Fruit fly (Drosophila melanogaster) whole organism, prepupa: Measurements from ENCODE around the gene glu.

Source experiments
- Blimp-1 ChIP-seq: fragments of 200-800 bp; sonication (Bioruptor generic); optimal IDR thresholded peaks from 3 replicates; lab custom pipeline; 2017; ENCODE audit warnings: missing biosample characterization, missing genetic modification characterization, mild to moderate bottlenecking, moderate library complexity, missing genetic modification reagents
- CG10669 ChIP-seq: fragments of 200-800 bp; sonication (Bioruptor generic); optimal IDR thresholded peaks from 3 replicates; lab custom pipeline; 2018; ENCODE audit warnings: missing biosample characterization, mild to moderate bottlenecking, missing genetic modification characterization, moderate library complexity
- CG11762 ChIP-seq: fragments of 200-800 bp; sonication (Bioruptor generic); optimal IDR thresholded peaks from 3 replicates; lab custom pipeline; 2016; ENCODE audit warnings: missing biosample characterization, missing genetic modification characterization; ENCODE audit not compliant: insufficient read depth
- CG11902 ChIP-seq: fragments of 200-800 bp; sonication (Bioruptor generic); optimal IDR thresholded peaks from 3 replicates; lab custom pipeline; 2016; ENCODE audit warnings: missing biosample characterization, missing genetic modification characterization
- CG15336 ChIP-seq: fragments of 200-800 bp; sonication (Bioruptor generic); IDR thresholded peaks from 2 replicates; pipeline ENCODE4 v1.3.6; 2022; ENCODE audit warnings: missing biosample characterization, missing genetic modification characterization
- CG1621 ChIP-seq: fragments of 200-800 bp; sonication (Bioruptor generic); optimal IDR thresholded peaks from 3 replicates; lab custom pipeline; 2018; ENCODE audit warnings: missing biosample characterization, mild to moderate bottlenecking, missing genetic modification characterization
- CG3032 ChIP-seq: fragments of 200-800 bp; optimal IDR thresholded peaks from 2 replicates; lab custom pipeline; 2019; ENCODE audit warnings: missing biosample characterization, mild to moderate bottlenecking, missing genetic modification characterization, moderate library complexity
- CG31627 ChIP-seq: fragments of 200-800 bp; sonication (Bioruptor generic); optimal IDR thresholded peaks from 3 replicates; lab custom pipeline; 2016; ENCODE audit warnings: missing biosample characterization, missing genetic modification characterization
- CG32006 ChIP-seq: fragments of 200-800 bp; sonication (Bioruptor generic); optimal IDR thresholded peaks from 3 replicates; lab custom pipeline; 2017; ENCODE audit warnings: missing biosample characterization, mild to moderate bottlenecking, missing genetic modification characterization
- CG4318 ChIP-seq: fragments of 200-800 bp; sonication (Bioruptor generic); optimal IDR thresholded peaks from 3 replicates; lab custom pipeline; 2017; ENCODE audit warnings: missing biosample characterization, mild to moderate bottlenecking, missing genetic modification characterization
- CG6163 ChIP-seq: fragments of 200-800 bp; sonication (Bioruptor generic); IDR thresholded peaks from 3 replicates; pipeline ENCODE4 v1.3.6; 2022; ENCODE audit warnings: missing biosample characterization, missing genetic modification characterization
- CG6792 ChIP-seq: fragments of 200-800 bp; sonication (Bioruptor generic); optimal IDR thresholded peaks from 3 replicates; lab custom pipeline; 2016; ENCODE audit warnings: missing biosample characterization, missing genetic modification characterization
- CG6854 ChIP-seq: fragments of 200-800 bp; sonication (Bioruptor generic); optimal IDR thresholded peaks from 2 replicates; lab custom pipeline; 2017; ENCODE audit warnings: missing biosample characterization, mild to moderate bottlenecking, missing genetic modification characterization
- CG8319 ChIP-seq: fragments of 200-800 bp; sonication (Bioruptor generic); optimal IDR thresholded peaks from 3 replicates; lab custom pipeline; 2016; ENCODE audit warnings: missing biosample characterization, missing genetic modification characterization
- CG9139 ChIP-seq: fragments of 200-800 bp; sonication (Bioruptor generic); optimal IDR thresholded peaks from 3 replicates; lab custom pipeline; 2017; ENCODE audit warnings: missing biosample characterization, mild to moderate bottlenecking, missing genetic modification characterization
- Eip93F ChIP-seq: fragments of 200-800 bp; sonication (Bioruptor generic); optimal IDR thresholded peaks from 2 replicates; lab custom pipeline; 2016; ENCODE audit warnings: missing biosample characterization, mild to moderate bottlenecking, missing genetic modification characterization
- Ets21C ChIP-seq: fragments of 200-800 bp; sonication (Bioruptor generic); optimal IDR thresholded peaks from 3 replicates; lab custom pipeline; 2016; ENCODE audit warnings: missing biosample characterization, missing genetic modification characterization
- Gug ChIP-seq: fragments of 200-800 bp; sonication (Bioruptor generic); IDR thresholded peaks from 2 replicates; pipeline ENCODE4 v1.3.6; 2022; ENCODE audit warnings: missing biosample characterization, missing genetic modification characterization
- Hr38 ChIP-seq: sonication (Bioruptor generic); optimal IDR thresholded peaks from 2 replicates; lab custom pipeline; 2016; ENCODE audit warnings: missing biosample characterization, missing genetic modification characterization
- Hr39 ChIP-seq: fragments of 200-800 bp; sonication (Bioruptor generic); optimal IDR thresholded peaks from 2 replicates; lab custom pipeline; 2016; ENCODE audit warnings: missing biosample characterization, missing genetic modification characterization
- Hr4 ChIP-seq: fragments of 200-800 bp; sonication (Bioruptor generic); optimal IDR thresholded peaks from 3 replicates; lab custom pipeline; 2016; ENCODE audit warnings: missing biosample characterization, missing genetic modification characterization
- Met ChIP-seq: fragments of 200-800 bp; sonication (Bioruptor generic); optimal IDR thresholded peaks from 3 replicates; lab custom pipeline; 2016; ENCODE audit warnings: missing biosample characterization, missing genetic modification characterization
- Sox102F ChIP-seq: fragments of 200-800 bp; sonication (Bioruptor generic); optimal IDR thresholded peaks from 2 replicates; lab custom pipeline; 2016; ENCODE audit warnings: missing biosample characterization, mild to moderate bottlenecking, missing genetic modification characterization
- Sox15 ChIP-seq: fragments of 200-800 bp; sonication (Bioruptor generic); optimal IDR thresholded peaks from 3 replicates; lab custom pipeline; 2016; ENCODE audit warnings: missing biosample characterization, missing genetic modification characterization
- achi ChIP-seq: fragments of 200-800 bp; sonication (Bioruptor generic); optimal IDR thresholded peaks from 3 replicates; lab custom pipeline; 2016; ENCODE audit warnings: missing biosample characterization, missing genetic modification characterization
- cyc ChIP-seq: fragments of 200-800 bp; sonication (Bioruptor generic); optimal IDR thresholded peaks from 3 replicates; lab custom pipeline; 2016; ENCODE audit warnings: missing biosample characterization, missing genetic modification characterization
- dac ChIP-seq: fragments of 200-800 bp; sonication (Bioruptor generic); optimal IDR thresholded peaks from 2 replicates; lab custom pipeline; 2017; ENCODE audit warnings: missing biosample characterization, mild to moderate bottlenecking, missing genetic modification characterization
- eg ChIP-seq: fragments of 200-800 bp; sonication (Bioruptor generic); IDR thresholded peaks from 3 replicates; pipeline ENCODE4 v1.3.6; 2022; ENCODE audit warnings: missing biosample characterization, missing genetic modification characterization
- esn ChIP-seq: fragments of 200-800 bp; sonication (Bioruptor generic); optimal IDR thresholded peaks from 2 replicates; lab custom pipeline; 2016; ENCODE audit warnings: missing biosample characterization, mild to moderate bottlenecking, missing genetic modification characterization, moderate library complexity
- fd59A ChIP-seq: fragments of 200-800 bp; sonication (Bioruptor generic); optimal IDR thresholded peaks from 2 replicates; lab custom pipeline; 2017; ENCODE audit warnings: missing biosample characterization, mild to moderate bottlenecking, missing genetic modification characterization, missing genetic modification reagents
- lz ChIP-seq: fragments of 200-800 bp; sonication (Bioruptor generic); optimal IDR thresholded peaks from 3 replicates; lab custom pipeline; 2016; ENCODE audit warnings: missing biosample characterization, missing genetic modification characterization
- pdm3 ChIP-seq: fragments of 200-800 bp; sonication (Bioruptor generic); optimal IDR thresholded peaks from 3 replicates; lab custom pipeline; 2016; ENCODE audit warnings: missing biosample characterization, missing genetic modification characterization
- salr ChIP-seq, 2 experiments: fragments of 200-800 bp; sonication (Bioruptor generic); optimal IDR thresholded peaks; 3 replicates each; lab custom pipeline; 2016 to 2018; ENCODE audit warnings: missing biosample characterization in 2 of 2, missing genetic modification characterization in 2 of 2, mild to moderate bottlenecking in 1 of 2
- spab ChIP-seq: fragments of 200-800 bp; sonication (Bioruptor generic); optimal IDR thresholded peaks from 2 replicates; lab custom pipeline; 2017; ENCODE audit warnings: missing biosample characterization, mild to moderate bottlenecking, missing genetic modification characterization, missing genetic modification reagents
- ss ChIP-seq, 2 experiments: fragments of 200-800 bp; sonication (Bioruptor generic); optimal IDR thresholded peaks; 2 replicates in 1 of 2; 3 replicates in 1 of 2; lab custom pipeline; 2017 to 2018; ENCODE audit warnings: mild to moderate bottlenecking in 2 of 2, missing biosample characterization in 2 of 2, missing genetic modification characterization in 2 of 2, moderate library complexity in 1 of 2
- svp ChIP-seq: fragments of 200-800 bp; sonication (Bioruptor generic); peaks from one replicate; lab custom pipeline; 2016; ENCODE audit warnings: missing biosample characterization, missing genetic modification characterization
- topi ChIP-seq: fragments of 200-800 bp; sonication (Bioruptor generic); optimal IDR thresholded peaks from 3 replicates; lab custom pipeline; 2016; ENCODE audit warnings: missing biosample characterization, missing genetic modification characterization

glu gene

DNA sequence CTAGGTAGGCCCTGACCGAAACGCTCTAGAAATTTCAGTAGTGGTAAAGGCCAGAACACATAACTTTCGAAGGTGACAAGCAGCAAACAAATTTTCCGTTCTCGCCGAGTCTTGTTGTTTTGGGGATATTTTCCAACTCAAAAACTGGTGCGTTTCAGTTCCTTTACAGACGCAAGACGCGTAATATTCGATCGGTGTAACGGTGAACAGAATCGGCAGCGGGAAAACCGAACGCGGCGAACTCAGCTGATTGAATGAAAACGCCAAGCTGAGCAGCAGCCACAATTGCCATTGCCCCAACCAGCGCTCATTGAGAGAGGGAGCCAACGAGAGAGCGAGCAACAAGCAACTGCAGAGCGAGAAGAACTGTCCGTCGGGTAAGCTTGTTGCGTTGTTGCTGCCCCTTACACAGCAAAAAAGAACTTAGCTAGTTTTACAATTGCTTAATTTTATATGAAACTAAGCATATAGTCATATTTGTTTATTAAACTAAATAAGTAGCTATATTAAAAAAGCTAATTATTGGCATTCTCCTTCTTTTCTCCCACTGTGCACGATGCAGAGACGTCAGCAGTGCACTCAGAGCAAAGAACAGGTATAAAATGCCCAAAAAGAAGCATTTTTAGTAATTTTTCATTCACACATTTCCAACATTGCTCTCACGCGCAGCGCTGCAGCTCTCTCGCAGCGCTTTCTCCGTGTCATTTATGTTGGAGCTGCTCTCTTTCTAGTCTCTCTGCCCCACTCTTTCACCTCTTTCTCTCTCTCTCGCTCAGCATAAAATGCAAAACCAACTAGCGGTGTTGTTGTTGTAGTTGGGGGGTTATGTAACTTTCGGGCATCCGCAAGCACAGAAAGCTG, 22.1 kb downstream of the glu start, which contains the start of the genes Cyt-c-d and CG31808 (continued):
- TF ChIP-seq Hr39 (GFP tag; lab: Kevin White, UChicago) = peak; percentile 94
- TF ChIP-seq CG4318 (GFP tag; lab: Kevin White, UChicago) = peak; percentile 98
- TF ChIP-seq fd59A (GFP tag; lab: Kevin White, UChicago) = peak; percentile 90
- peak; percentile 97 for TF ChIP-seq Sox102F (GFP tag; lab: Kevin White, UChicago)
- peak; percentile 95 for TF ChIP-seq CG11762
- peak; percentile 100 for TF ChIP-seq CG15336 (GFP tag; lab: Robert Waterston, UW)
- TF ChIP-seq CG11902 (GFP tag; lab: Kevin White, UChicago) = peak; percentile 90
- peak; percentile 97 for TF ChIP-seq lz (GFP tag; lab: Kevin White, UChicago)
- peak; percentile 93 for TF ChIP-seq CG6854
- TF ChIP-seq Hr38 (GFP tag; lab: Kevin White, UChicago) = peak; percentile 42
- peak; percentile 94 for TF ChIP-seq CG3032 (tag; lab: Kevin White, UChicago)
- peak; percentile 82 to 98 for TF ChIP-seq salr (GFP tag; optimal IDR thresholded peaks at IDR 0.05; lab: Kevin White, UChicago)
- TF ChIP-seq CG31627 (GFP tag; lab: Kevin White, UChicago) = peak; percentile 95
- peak; percentile 91 for TF ChIP-seq ss (GFP tag; optimal IDR thresholded peaks at IDR 0.05; lab: Kevin White, UChicago)
- TF ChIP-seq CG9139 (GFP tag; lab: Kevin White, UChicago) = peak; percentile 84
- TF ChIP-seq Ets21C (GFP tag; lab: Kevin White, UChicago) = peak; percentile 93
- peak; percentile 98 for TF ChIP-seq pdm3
- TF ChIP-seq svp (GFP tag; lab: Kevin White, UChicago) = peak; percentile 98
- peak; percentile 85 for TF ChIP-seq Blimp-1 (GFP tag; lab: Kevin White, UChicago)
- TF ChIP-seq Sox15 (GFP tag; lab: Kevin White, UChicago) = peak; percentile 89
- peak; percentile 98 for TF ChIP-seq Met (GFP tag; lab: Kevin White, UChicago)
- TF ChIP-seq achi (GFP tag; lab: Kevin White, UChicago) = peak; percentile 97
- peak; percentile 94 for TF ChIP-seq CG10669 (GFP tag; lab: Kevin White, UChicago)
- peak; percentile 94 for TF ChIP-seq spab
- peak; percentile 97 for TF ChIP-seq Gug
- TF ChIP-seq cyc = peak; percentile 97
- TF ChIP-seq CG32006 (GFP tag; lab: Kevin White, UChicago) = peak; percentile 99
- TF ChIP-seq eg (GFP tag; lab: Robert Waterston, UW) = peak; percentile 99

DNA sequence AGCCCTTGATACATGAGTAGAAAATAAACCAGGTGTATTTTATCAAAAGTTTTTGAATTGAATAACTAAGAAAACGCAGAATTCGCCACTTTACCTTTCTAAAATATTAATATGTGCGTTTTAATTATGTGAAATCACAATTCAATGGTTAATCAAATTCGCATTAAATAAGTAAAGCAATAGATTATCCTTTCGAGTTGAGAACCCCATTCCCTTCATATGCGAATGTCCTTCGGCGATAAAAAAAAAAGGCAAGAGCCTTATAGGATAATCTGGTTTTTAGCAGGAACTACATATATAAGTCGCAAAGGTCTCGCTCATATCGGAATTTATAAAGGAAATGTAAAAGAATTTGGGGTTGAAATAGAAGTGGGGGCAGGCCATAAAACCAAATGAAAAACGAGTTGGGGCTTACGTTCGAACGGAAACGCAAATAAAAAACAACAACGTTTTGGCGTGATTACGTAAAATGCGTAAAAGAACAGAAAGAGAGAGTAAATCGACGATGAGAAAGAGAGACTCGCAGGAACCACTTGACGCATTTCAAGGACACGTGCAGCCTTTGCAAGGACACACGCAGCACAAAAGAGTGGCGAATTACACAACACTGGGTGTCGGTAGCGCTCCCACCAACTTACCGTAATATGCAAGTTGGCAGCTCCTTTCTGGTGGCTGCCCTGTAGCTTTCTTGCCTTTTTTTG, 22.9 kb downstream of the glu start:
- no peak for TF ChIP-seq topi (GFP tag; lab: Kevin White, UChicago)
- no peak for TF ChIP-seq lz (GFP tag; lab: Kevin White, UChicago)
- no peak for TF ChIP-seq esn (GFP tag; lab: Kevin White, UChicago)
- TF ChIP-seq Eip93F = no peak
- no peak for TF ChIP-seq CG3032 (tag; lab: Kevin White, UChicago)
- TF ChIP-seq CG31627 (GFP tag; lab: Kevin White, UChicago) = no peak
- no peak for TF ChIP-seq CG32006 (GFP tag; lab: Kevin White, UChicago)
- no peak for TF ChIP-seq CG6792 (GFP tag; lab: Kevin White, UChicago)
- no peak for TF ChIP-seq Hr4
- no peak for TF ChIP-seq dac
- no peak for TF ChIP-seq cyc
- no peak for TF ChIP-seq spab
- no peak for TF ChIP-seq CG6163 (GFP tag; lab: Robert Waterston, UW)
- TF ChIP-seq CG8319 (GFP tag; lab: Kevin White, UChicago) = no peak
- TF ChIP-seq Blimp-1 (GFP tag; lab: Kevin White, UChicago) = no peak
- no peak for TF ChIP-seq CG1621 (tag; lab: Kevin White, UChicago)
- no peak for TF ChIP-seq CG15336 (GFP tag; lab: Robert Waterston, UW)
